Fruit fly (Drosophila melanogaster): ENCODE results near the gene CG34112.

CG34112 gene

DNA sequence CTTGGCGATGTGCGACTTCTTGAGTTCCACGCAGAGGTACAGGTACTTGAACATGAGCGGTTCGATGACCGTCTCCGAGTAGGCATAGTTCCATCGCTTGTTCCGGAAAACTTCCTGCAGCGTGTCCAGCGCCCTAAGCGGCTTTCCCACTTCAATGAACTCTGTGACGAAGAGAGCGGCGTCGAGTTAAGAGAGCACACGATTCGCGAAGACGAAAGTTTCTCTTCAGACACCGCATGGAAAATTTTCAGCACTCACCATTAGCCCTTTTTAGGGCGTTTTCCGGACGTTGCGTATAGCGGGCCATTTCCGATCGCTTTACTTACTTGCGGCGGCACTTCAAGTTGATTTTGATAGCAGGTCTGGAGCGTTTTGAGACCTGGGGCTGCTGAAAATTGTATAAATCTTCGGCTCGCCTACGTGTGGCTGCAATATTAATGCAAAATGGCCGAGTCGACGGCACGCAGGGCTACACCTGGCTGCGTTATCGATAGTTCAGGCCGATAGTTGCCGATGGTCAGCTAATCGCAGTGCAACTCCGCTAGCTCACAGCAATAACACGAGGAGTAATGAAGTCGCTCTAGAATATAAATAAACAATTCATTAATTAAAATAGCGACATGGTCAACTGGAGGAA lies 39.5 kb upstream of the CG34112 start, which contains the start of the genes eIF3a and CG1074 (continued):
- TF ChIP-seq ATbp (GFP tag; optimal IDR thresholded peaks at IDR 0.05) (no peak), CG3163 (GFP tag; optimal IDR thresholded peaks at IDR 0.05) (peak; percentile 99), nmo (GFP tag; optimal IDR thresholded peaks at IDR 0.05) (peak; percentile 77), vvl (GFP tag; IDR thresholded peaks at IDR 0.05) (peak; percentile 85), HLH4C (GFP tag; IDR thresholded peaks at IDR 0.05; ENCODE audit: partially characterized antibody) (peak; percentile 95), Xbp1 (GFP tag; optimal IDR thresholded peaks at IDR 0.05) (peak; percentile 65), CG15514 (GFP tag; optimal IDR thresholded peaks at IDR 0.05) (peak; percentile 91), Doc2 (GFP tag; IDR thresholded peaks at IDR 0.05) (no peak), CG11504 (tag; optimal IDR thresholded peaks at IDR 0.05) (no peak), CG17612 (GFP tag; IDR thresholded peaks at IDR 0.05) (no peak), fd102C (GFP tag; optimal IDR thresholded peaks at IDR 0.05) (peak; percentile 58), unc-4 (GFP tag; IDR thresholded peaks at IDR 0.05; ENCODE audit: partially characterized antibody) (peak; percentile 96), Dll (GFP tag; IDR thresholded peaks at IDR 0.05; ENCODE audit: partially characterized antibody) (peak; percentile 91), gcm (GFP tag; optimal IDR thresholded peaks at IDR 0.05) (peak; percentile 47), CoRest (tag; optimal IDR thresholded peaks at IDR 0.05) (peak; percentile 51), CG10979 (tag; optimal IDR thresholded peaks at IDR 0.05) (peak; percentile 56), CG3065 (GFP tag; optimal IDR thresholded peaks at IDR 0.05) (no peak), CG10147 (GFP tag; optimal IDR thresholded peaks at IDR 0.05) (peak; percentile 44), NK7.1 (GFP tag; optimal IDR thresholded peaks at IDR 0.05) (peak; percentile 36), Blimp-1 (GFP tag; optimal IDR thresholded peaks at IDR 0.05) (no peak), slou (GFP tag; optimal IDR thresholded peaks at IDR 0.05) (peak; percentile 6), crc (GFP tag; optimal IDR thresholded peaks at IDR 0.05) (no peak), CG8290 (GFP tag; optimal IDR thresholded peaks at IDR 0.05) (peak; percentile 6), CG8290 (tag; optimal IDR thresholded peaks at IDR 0.05) (peak; percentile 69 to 89), CG7839 (tag; optimal IDR thresholded peaks at IDR 0.05) (no peak), BEAF-32 (GFP tag; optimal IDR thresholded peaks at IDR 0.05) (peak; percentile 99), Camta (GFP tag; optimal IDR thresholded peaks at IDR 0.05) (peak; percentile 55), Hmr (GFP tag; optimal IDR thresholded peaks at IDR 0.05) (no peak), CG4328 (GFP tag; optimal IDR thresholded peaks at IDR 0.05) (peak; percentile 51), Hr3 (GFP tag; optimal IDR thresholded peaks at IDR 0.05) (peak; percentile 26), en (GFP tag; optimal IDR thresholded peaks at IDR 0.05) (no peak), Bdp1 (GFP tag; optimal IDR thresholded peaks at IDR 0.05) (peak; percentile 50), pros (GFP tag; optimal IDR thresholded peaks at IDR 0.05) (peak; percentile 16), pfk (GFP tag; optimal IDR thresholded peaks at IDR 0.05) (peak; percentile 72), zf30C (GFP tag; optimal IDR thresholded peaks at IDR 0.05) (no peak), CG6854 (GFP tag; optimal IDR thresholded peaks at IDR 0.05) (peak; percentile 11), NC2α (GFP tag; optimal IDR thresholded peaks at IDR 0.05) (peak; percentile 54), ro (GFP tag; IDR thresholded peaks at IDR 0.05) (no peak), Sin3A (optimal IDR thresholded peaks at IDR 0.05) (peak; percentile 86), vfl (GFP tag; optimal IDR thresholded peaks at IDR 0.05) (peak; percentile 55), CG12769 (tag; optimal IDR thresholded peaks at IDR 0.05) (no peak), CG17328 (GFP tag; IDR thresholded peaks at IDR 0.05) (peak; percentile 50; the same call in 1 of the 2 replicates), ttk (GFP tag; IDR thresholded peaks at IDR 0.05) (no peak), CG17829 (tag; optimal IDR thresholded peaks at IDR 0.05) (peak; percentile 77), CG15269 (tag; optimal IDR thresholded peaks at IDR 0.05) (no peak), aop (GFP tag; IDR thresholded peaks at IDR 0.05) (no peak), CG4617 (GFP tag; optimal IDR thresholded peaks at IDR 0.05; ENCODE audit: borderline replicate concordance) (peak; percentile 95), chm (GFP tag; IDR thresholded peaks at IDR 0.05) (peak; percentile 83), Lpt (GFP tag; optimal IDR thresholded peaks at IDR 0.05) (no peak), CG9932 (GFP tag; IDR thresholded peaks at IDR 0.05) (peak; percentile 84)
